Worm (Caenorhabditis elegans): ENCODE data around the gene F26F4.2.

F26F4.2 gene

DNA sequence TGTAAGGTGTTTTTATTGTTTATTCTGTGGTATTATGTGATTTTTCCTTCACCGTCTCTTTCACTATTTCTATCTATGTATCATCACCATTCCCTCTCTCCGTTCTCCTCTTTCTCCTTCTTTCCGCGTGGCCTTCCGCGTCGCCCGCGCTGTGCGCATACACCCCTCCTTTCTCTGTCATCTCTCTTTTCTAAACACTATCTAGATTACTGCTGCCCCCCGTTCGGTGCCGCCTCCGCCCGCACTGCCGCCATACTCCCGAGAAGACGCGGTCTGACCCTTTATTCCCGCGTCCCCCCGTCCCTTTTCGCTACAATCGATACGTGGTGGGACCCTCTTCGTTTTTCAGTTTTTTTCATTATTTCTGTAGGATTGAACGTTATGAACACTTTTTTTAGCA, 37.6 kb downstream of the F26F4.2 start (continued):
- TF ChIP-seq T23F11.4 (GFP tag; optimal IDR thresholded peaks at IDR 0.05) (peak; percentile 43), C08G9.2 (tag; optimal IDR thresholded peaks at IDR 0.05) (peak; percentile 42), pag-3 (tag; optimal IDR thresholded peaks at IDR 0.05; ENCODE audit: borderline replicate concordance) (no peak), dmd-4 (tag; optimal IDR thresholded peaks at IDR 0.05; ENCODE audit: borderline replicate concordance) (peak; percentile 45), hlh-30 (tag; optimal IDR thresholded peaks at IDR 0.05; ENCODE audit: insufficient read depth) (peak; percentile 23), nfya-1 (tag; optimal IDR thresholded peaks at IDR 0.05) (peak; percentile 11), mec-3 (tag; optimal IDR thresholded peaks at IDR 0.05; ENCODE audit: borderline replicate concordance) (no peak), hlh-15 (tag; optimal IDR thresholded peaks at IDR 0.05) (no peak), ztf-16 (tag; optimal IDR thresholded peaks at IDR 0.05) (no peak), tbx-7 (tag; optimal IDR thresholded peaks at IDR 0.05) (peak; percentile 4), sdc-2 (tag; optimal IDR thresholded peaks at IDR 0.05) (peak; percentile 49), zip-5 (tag; optimal IDR thresholded peaks at IDR 0.05) (no peak), ceh-22 (tag; optimal IDR thresholded peaks at IDR 0.05) (no peak), fkh-10 (GFP tag; optimal IDR thresholded peaks at IDR 0.05) (no peak), ttx-3 (tag; optimal IDR thresholded peaks at IDR 0.05) (no peak), C38D4.7 (GFP tag; optimal IDR thresholded peaks at IDR 0.05) (no peak), Y22D7AL.16 (tag; optimal IDR thresholded peaks at IDR 0.05) (no peak), ceh-18 (tag; optimal IDR thresholded peaks at IDR 0.05) (no peak), ceh-14 (tag; optimal IDR thresholded peaks at IDR 0.05) (no peak), ets-4 (tag; optimal IDR thresholded peaks at IDR 0.05) (peak; percentile 27), rnt-1 (tag; optimal IDR thresholded peaks at IDR 0.05) (peak; percentile 23), K09A11.1 (tag; optimal IDR thresholded peaks at IDR 0.05; ENCODE audit: insufficient read depth) (no peak), lin-11 (tag; optimal IDR thresholded peaks at IDR 0.05) (no peak), ceh-6 (GFP tag; optimal IDR thresholded peaks at IDR 0.05) (no peak), ceh-24 (tag; optimal IDR thresholded peaks at IDR 0.05) (no peak), elt-4 (tag; optimal IDR thresholded peaks at IDR 0.05) (no peak), ceh-45 (GFP tag; IDR thresholded peaks at IDR 0.05) (no peak), odd-2 (tag; optimal IDR thresholded peaks at IDR 0.05) (no peak), lim-6 (tag; optimal IDR thresholded peaks at IDR 0.05) (no peak), sox-4 (tag; optimal IDR thresholded peaks at IDR 0.05) (no peak), fkh-6 (tag; optimal IDR thresholded peaks at IDR 0.05) (no peak), K02D7.2 (tag; optimal IDR thresholded peaks at IDR 0.05) (no peak), pat-9 (tag; optimal IDR thresholded peaks at IDR 0.05) (no peak), madf-2 (tag; optimal IDR thresholded peaks at IDR 0.05) (no peak), sox-2 (GFP tag; IDR thresholded peaks at IDR 0.05) (no peak), ama-1 (optimal IDR thresholded peaks at IDR 0.05) (no peak), pha-2 (tag; optimal IDR thresholded peaks at IDR 0.05) (no peak), elt-2 (tag; optimal IDR thresholded peaks at IDR 0.05) (no peak), tbx-2 (tag; optimal IDR thresholded peaks at IDR 0.05) (peak; percentile 41), pha-4 (tag; optimal IDR thresholded peaks at IDR 0.05) (no peak)

DNA sequence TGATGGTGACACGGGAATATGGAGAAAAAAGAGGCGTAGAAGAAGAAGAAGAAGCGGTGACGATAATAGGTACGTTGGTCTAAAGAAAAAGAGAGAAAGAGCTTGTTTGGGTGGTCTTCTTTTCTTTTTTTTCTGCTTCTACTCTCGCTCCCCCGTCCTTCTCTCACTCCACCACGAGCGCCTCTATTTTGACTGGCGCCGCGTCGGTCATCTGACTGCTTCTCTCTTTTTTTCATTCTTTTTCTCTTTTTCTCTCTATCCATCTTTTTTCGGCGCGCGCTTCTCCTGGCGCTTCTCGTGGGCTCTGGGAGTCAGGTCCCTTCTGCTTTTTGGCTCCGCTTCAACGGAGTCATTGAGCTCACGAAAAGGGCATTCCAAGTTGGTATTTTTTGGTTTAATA, 39.3 kb downstream of the F26F4.2 start:
- TF ChIP-seq ceh-48 (tag; optimal IDR thresholded peaks at IDR 0.05) (no peak), ceh-45 (GFP tag; IDR thresholded peaks at IDR 0.05) (no peak), eyg-1 (tag; optimal IDR thresholded peaks at IDR 0.05) (no peak), ztf-16 (tag; optimal IDR thresholded peaks at IDR 0.05) (no peak), hlh-15 (tag; optimal IDR thresholded peaks at IDR 0.05) (no peak), ets-4 (tag; optimal IDR thresholded peaks at IDR 0.05) (no peak), elt-4 (tag; optimal IDR thresholded peaks at IDR 0.05) (no peak), K02D7.2 (tag; optimal IDR thresholded peaks at IDR 0.05) (no peak), unc-86 (tag; optimal IDR thresholded peaks at IDR 0.05) (no peak), ref-2 (tag; optimal IDR thresholded peaks at IDR 0.05) (no peak), gmeb-2 (tag; optimal IDR thresholded peaks at IDR 0.05) (no peak), ttx-3 (tag; optimal IDR thresholded peaks at IDR 0.05) (no peak), unc-42 (tag; optimal IDR thresholded peaks at IDR 0.05) (no peak), pat-9 (tag; optimal IDR thresholded peaks at IDR 0.05) (no peak), ceh-24 (tag; optimal IDR thresholded peaks at IDR 0.05) (no peak), dve-1 (tag; optimal IDR thresholded peaks at IDR 0.05) (no peak), hlh-30 (tag; optimal IDR thresholded peaks at IDR 0.05; ENCODE audit: insufficient read depth) (no peak), F13H6.1 (tag; optimal IDR thresholded peaks at IDR 0.05) (no peak)
